Worm (Caenorhabditis elegans): ENCODE measurements around the gene zig-10.

DNA sequence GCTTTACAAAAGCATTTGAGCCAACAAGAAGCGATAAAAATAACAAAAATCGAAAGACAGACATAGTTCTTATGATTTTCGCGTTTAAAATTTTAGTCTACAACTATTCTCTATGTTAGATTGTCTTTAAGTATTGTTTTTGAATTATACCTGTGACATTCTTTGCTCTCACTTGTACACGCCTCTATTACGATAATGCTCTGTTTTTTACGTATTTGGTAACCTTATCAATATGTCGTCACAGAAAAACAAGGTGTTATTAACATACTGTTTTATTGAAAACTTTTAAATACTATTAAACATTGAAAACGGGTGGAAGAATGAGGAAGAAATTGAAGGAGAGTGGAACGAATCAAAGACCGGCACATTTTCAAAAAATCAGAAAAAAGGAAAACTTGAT lies 8.8 kb downstream of the zig-10 start, which contains the start of gene spp-11:
- no peak for TF ChIP-seq jun-1 (tag; optimal IDR thresholded peaks at IDR 0.05)
- TF ChIP-seq snpc-4 (tag; optimal IDR thresholded peaks at IDR 0.05), result no peak
- no peak for TF ChIP-seq ceh-82 (tag; optimal IDR thresholded peaks at IDR 0.05)
- TF ChIP-seq fos-1 (tag; optimal IDR thresholded peaks at IDR 0.05), result no peak
